Worm (Caenorhabditis elegans): ENCODE data around the gene nspd-7.
A peak's percentile ranks its signal among the peaks of the same experiment; 100 is the strongest.

nspd-7 gene

DNA sequence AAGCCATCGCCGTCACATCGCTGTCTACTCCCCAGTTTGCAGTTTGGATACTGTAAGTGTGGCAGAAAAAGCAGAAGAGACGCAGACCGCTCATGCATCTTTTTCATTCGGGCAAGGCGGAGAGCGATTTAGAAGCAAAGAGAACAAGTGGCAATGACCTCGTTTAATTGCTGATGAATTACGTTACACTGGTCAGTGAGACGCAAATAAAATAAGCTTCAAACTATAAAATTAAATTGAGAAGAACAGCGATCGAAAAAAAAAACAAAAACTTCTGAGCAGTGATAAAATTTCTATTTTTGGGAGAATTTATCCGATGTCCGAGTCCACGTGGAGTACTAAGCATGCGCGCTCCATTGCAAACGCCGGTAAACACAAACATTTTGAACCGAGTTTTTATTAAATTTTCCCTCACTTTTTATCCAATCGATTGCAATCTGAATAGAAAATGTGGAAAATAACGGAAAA is 46.8 kb downstream of the nspd-7 start, which contains the start of gene C24F3.2 (continued):
- TF ChIP-seq ces-1 (GFP tag; optimal IDR thresholded peaks at IDR 0.05): no peak
- no peak for TF ChIP-seq daf-12 (tag; optimal IDR thresholded peaks at IDR 0.05)
- no peak for TF ChIP-seq dve-1 (tag; optimal IDR thresholded peaks at IDR 0.05; ENCODE audit: insufficient read depth)
- no peak for TF ChIP-seq lin-1 (GFP tag; IDR thresholded peaks at IDR 0.05)
- TF ChIP-seq ZK337.2 (GFP tag; IDR thresholded peaks at IDR 0.05): no peak
- peak; percentile 95 for TF ChIP-seq aha-1 (tag)
- TF ChIP-seq nhr-25 (tag; optimal IDR thresholded peaks at IDR 0.05; ENCODE audit: borderline replicate concordance, insufficient read depth): peak; percentile 58
- TF ChIP-seq nhr-102 (tag; optimal IDR thresholded peaks at IDR 0.05): no peak
- TF ChIP-seq ZK546.5 (tag; optimal IDR thresholded peaks at IDR 0.05): no peak
- no peak for TF ChIP-seq mdl-1 (tag; optimal IDR thresholded peaks at IDR 0.05)
- no peak for TF ChIP-seq aly-2 (tag; optimal IDR thresholded peaks at IDR 0.05)
- TF ChIP-seq tag-97 (GFP tag; IDR thresholded peaks at IDR 0.05): no peak
- TF ChIP-seq nhr-76 (tag; optimal IDR thresholded peaks at IDR 0.05): no peak
- 0 out of 2 replicates have a peak, but pooled peaks have one; percentile 38 for TF ChIP-seq arid-1 (GFP tag; conservative IDR thresholded peaks at IDR 0.05)
- no peak for TF ChIP-seq snpc-1.2 (GFP tag; IDR thresholded peaks at IDR 0.05)
- no peak for TF ChIP-seq lin-38 (GFP tag; IDR thresholded peaks at IDR 0.05)
- TF ChIP-seq nhr-237 (tag; optimal IDR thresholded peaks at IDR 0.05): no peak
- no peak for TF ChIP-seq snpc-4 (tag; optimal IDR thresholded peaks at IDR 0.05)
- peak; percentile 57 for TF ChIP-seq nhr-28 (tag; optimal IDR thresholded peaks at IDR 0.05)
- peak; percentile 7 for TF ChIP-seq nhr-6 (tag; optimal IDR thresholded peaks at IDR 0.05)
- TF ChIP-seq fos-1 (tag; optimal IDR thresholded peaks at IDR 0.05): no peak
- TF ChIP-seq lin-13 (GFP tag; optimal IDR thresholded peaks at IDR 0.05): no peak
- no peak for TF ChIP-seq nhr-77 (tag; optimal IDR thresholded peaks at IDR 0.05)
- TF ChIP-seq F37D6.2 (tag; optimal IDR thresholded peaks at IDR 0.05): no peak
- TF ChIP-seq unc-130 (GFP tag; optimal IDR thresholded peaks at IDR 0.05): no peak
- no peak for TF ChIP-seq ceh-32 (tag; optimal IDR thresholded peaks at IDR 0.05; ENCODE audit: poor library complexity)
- no peak for TF ChIP-seq cey-2 (tag; optimal IDR thresholded peaks at IDR 0.05; ENCODE audit: borderline replicate concordance, insufficient read depth)
- no peak for TF ChIP-seq lim-7 (GFP tag; IDR thresholded peaks at IDR 0.05)
- TF ChIP-seq daf-16 (GFP tag; optimal IDR thresholded peaks at IDR 0.05): peak in 1 of 2 experiments; percentile 7
- TF ChIP-seq daf-16 (tag; optimal IDR thresholded peaks at IDR 0.05): peak; percentile 45
- 0 out of 2 replicates have a peak, but pooled peaks have one; percentile 20 for TF ChIP-seq php-3 (GFP tag; IDR thresholded peaks at IDR 0.05)
- TF ChIP-seq lin-29 (GFP tag; IDR thresholded peaks at IDR 0.05): no peak
- no peak for TF ChIP-seq daf-8 (GFP tag; IDR thresholded peaks at IDR 0.05)
- TF ChIP-seq Y5F2A.4 (GFP tag; optimal IDR thresholded peaks at IDR 0.05): no peak
- TF ChIP-seq mdt-29 (GFP tag; IDR thresholded peaks at IDR 0.05): no peak
- no peak for TF ChIP-seq saeg-2 (GFP tag; IDR thresholded peaks at IDR 0.05)
- TF ChIP-seq pha-4 (GFP tag; IDR thresholded peaks at IDR 0.05): no peak
- no peak for TF ChIP-seq pha-4 (tag; optimal IDR thresholded peaks at IDR 0.05)
- no peak for TF ChIP-seq T26A8.4 (GFP tag; IDR thresholded peaks at IDR 0.05)
- TF ChIP-seq nhr-10 (tag; optimal IDR thresholded peaks at IDR 0.05): no peak
- TF ChIP-seq ceh-44 (GFP tag; IDR thresholded peaks at IDR 0.05): no peak
- peak; percentile 36 for TF ChIP-seq nhr-11 (tag; optimal IDR thresholded peaks at IDR 0.05)
- no peak for TF ChIP-seq ceh-62 (tag; optimal IDR thresholded peaks at IDR 0.05)
- TF ChIP-seq R02D3.7 (tag; optimal IDR thresholded peaks at IDR 0.05): no peak
- no peak for TF ChIP-seq tra-1 (GFP tag; IDR thresholded peaks at IDR 0.05)
- TF ChIP-seq vab-7 (GFP tag; IDR thresholded peaks at IDR 0.05): no peak
- no peak for TF ChIP-seq lin-15B (tag; optimal IDR thresholded peaks at IDR 0.05)
- no peak for TF ChIP-seq daf-19 (GFP tag; conservative IDR thresholded peaks at IDR 0.05)
- no peak for TF ChIP-seq ceh-20 (GFP tag; IDR thresholded peaks at IDR 0.05)
- no peak for TF ChIP-seq ceh-82 (tag; optimal IDR thresholded peaks at IDR 0.05)
- no peak for TF ChIP-seq nhr-41 (GFP tag; IDR thresholded peaks at IDR 0.05)
- no peak for TF ChIP-seq madf-5 (GFP tag; IDR thresholded peaks at IDR 0.05)
- TF ChIP-seq jun-1 (tag; optimal IDR thresholded peaks at IDR 0.05): no peak

Measured in whole organism, L4 larva.